Worm (Caenorhabditis elegans): Measurements from ENCODE around the gene rnr-2.

rnr-2 gene

ce11 chrIII:4092962-4093361 is 1.8 kb downstream of the rnr-2 start:
- TF ChIP-seq unc-86 (tag; optimal IDR thresholded peaks at IDR 0.05) (no peak), C38D4.7 (GFP tag; optimal IDR thresholded peaks at IDR 0.05) (no peak), elt-2 (tag; optimal IDR thresholded peaks at IDR 0.05) (no peak), sox-4 (tag; optimal IDR thresholded peaks at IDR 0.05) (no peak), pag-3 (tag; optimal IDR thresholded peaks at IDR 0.05; ENCODE audit: borderline replicate concordance) (no peak), ceh-18 (tag; optimal IDR thresholded peaks at IDR 0.05) (no peak), ref-2 (tag; optimal IDR thresholded peaks at IDR 0.05) (no peak), unc-55 (GFP tag; optimal IDR thresholded peaks at IDR 0.05) (no peak), Y22D7AL.16 (tag; optimal IDR thresholded peaks at IDR 0.05) (no peak), syd-9 (tag; optimal IDR thresholded peaks at IDR 0.05) (no peak), zip-5 (tag; optimal IDR thresholded peaks at IDR 0.05) (no peak), unc-3 (GFP tag; conservative IDR thresholded peaks at IDR 0.05) (no peak), unc-3 (tag; optimal IDR thresholded peaks at IDR 0.05) (no peak), madf-2 (tag; optimal IDR thresholded peaks at IDR 0.05) (no peak)

DNA sequence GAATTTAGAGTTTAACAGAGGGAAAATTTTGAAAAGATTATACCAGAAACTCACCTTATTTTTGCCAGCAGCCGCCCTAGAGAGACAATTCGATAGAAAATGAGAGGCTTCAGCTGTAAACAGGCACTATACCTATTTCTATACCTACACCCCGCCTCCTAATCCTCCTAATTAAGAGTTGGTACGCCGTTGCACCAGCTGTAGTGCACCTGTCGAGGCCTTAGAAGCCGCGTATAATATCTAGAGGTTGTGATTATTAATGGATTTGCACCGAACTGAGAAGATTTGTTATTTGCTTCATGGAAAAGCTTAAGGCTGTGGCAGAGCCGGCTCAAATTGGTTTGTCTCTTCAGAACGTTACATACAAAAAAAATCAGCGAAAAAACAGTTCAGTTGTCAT is 2.7 kb downstream of the rnr-2 start, which contains the start of gene C03C10.5:
Gene C03C10.5 (minus strand): TSS at position 101 of the 400 bp plus-strand sequence.
- no peak for TF ChIP-seq ceh-9 (tag; optimal IDR thresholded peaks at IDR 0.05)

DNA sequence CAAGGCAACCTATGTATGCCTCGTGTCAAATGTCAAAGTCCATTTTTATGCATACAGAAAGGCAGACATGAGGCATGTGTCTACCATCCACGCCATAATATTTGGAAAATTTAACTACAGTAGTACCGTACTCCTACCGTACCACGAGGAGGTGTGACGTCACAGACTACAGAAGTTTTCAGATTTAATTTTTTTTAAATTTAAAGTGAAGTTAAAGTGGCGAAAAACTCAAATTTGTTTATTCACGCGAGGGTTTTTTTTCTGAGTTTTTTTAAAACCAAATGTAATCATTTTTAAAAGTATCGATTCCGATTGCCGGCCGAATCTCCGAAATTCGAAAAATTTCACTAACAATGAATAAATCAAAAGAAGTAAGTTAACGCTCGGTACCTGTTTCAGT is 3.9 kb downstream of the rnr-2 start, which contains the start of gene C03C10.2:
Gene C03C10.2 (plus strand): TSS at position 301 of the 400 bp plus-strand sequence.
- TF ChIP-seq rnt-1 (tag; optimal IDR thresholded peaks at IDR 0.05) (no peak), fkh-6 (tag; optimal IDR thresholded peaks at IDR 0.05) (no peak), ceh-6 (GFP tag; optimal IDR thresholded peaks at IDR 0.05) (no peak), ceh-14 (tag; optimal IDR thresholded peaks at IDR 0.05) (no peak), nfya-1 (tag; optimal IDR thresholded peaks at IDR 0.05) (no peak), pat-9 (tag; optimal IDR thresholded peaks at IDR 0.05) (no peak), che-1 (tag; optimal IDR thresholded peaks at IDR 0.05) (no peak), unc-86 (tag; optimal IDR thresholded peaks at IDR 0.05) (no peak), ceh-18 (tag; optimal IDR thresholded peaks at IDR 0.05) (no peak), C38D4.7 (GFP tag; optimal IDR thresholded peaks at IDR 0.05) (no peak), hlh-6 (tag; optimal IDR thresholded peaks at IDR 0.05) (no peak), ceh-34 (tag; optimal IDR thresholded peaks at IDR 0.05) (no peak), ref-2 (tag; optimal IDR thresholded peaks at IDR 0.05) (no peak), unc-42 (tag; optimal IDR thresholded peaks at IDR 0.05) (no peak), ceh-19 (GFP tag; optimal IDR thresholded peaks at IDR 0.05) (no peak), hlh-8 (tag; optimal IDR thresholded peaks at IDR 0.05) (no peak), K09A11.1 (tag; optimal IDR thresholded peaks at IDR 0.05; ENCODE audit: insufficient read depth) (no peak), pax-1 (tag; optimal IDR thresholded peaks at IDR 0.05) (no peak)

DNA sequence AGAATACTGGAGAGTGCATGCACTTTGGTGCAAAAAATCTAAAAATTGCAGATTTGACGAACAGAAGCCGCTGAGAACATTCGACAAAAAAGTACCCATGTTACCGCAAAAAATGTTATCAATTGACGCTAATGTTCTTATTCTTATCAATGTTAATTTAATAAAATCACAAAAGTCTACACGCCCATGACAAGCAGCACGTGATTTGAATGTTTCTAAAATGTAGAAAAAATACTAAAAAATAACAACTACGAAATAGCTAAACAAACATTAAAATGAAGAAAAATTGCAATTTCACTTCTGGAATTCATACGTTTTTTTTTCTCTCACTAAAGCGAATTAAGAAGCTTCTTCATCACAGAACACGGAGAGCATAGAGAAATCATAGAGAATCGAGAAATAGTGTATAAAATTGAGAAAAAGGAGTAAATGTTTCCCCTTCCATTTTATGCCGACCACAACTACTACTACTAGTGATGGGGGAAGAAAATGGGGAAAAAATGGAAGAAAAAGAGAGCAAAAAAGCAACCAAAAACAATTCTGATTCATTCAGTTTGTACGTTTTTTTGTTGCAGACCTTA is 6.3 kb downstream of the rnr-2 start:
- TF ChIP-seq unc-42 (tag; optimal IDR thresholded peaks at IDR 0.05) (peak; percentile 50), elt-2 (tag; optimal IDR thresholded peaks at IDR 0.05) (no peak), tbx-2 (tag; optimal IDR thresholded peaks at IDR 0.05) (peak; percentile 19)

- TF ChIP-seq ceh-48 (tag; optimal IDR thresholded peaks at IDR 0.05) (peak; percentile 69), ceh-34 (tag; optimal IDR thresholded peaks at IDR 0.05) (peak; percentile 34), ceh-18 (tag; optimal IDR thresholded peaks at IDR 0.05) (peak; percentile 19), pros-1 (tag; optimal IDR thresholded peaks at IDR 0.05) (peak; percentile 35), tbx-2 (tag; optimal IDR thresholded peaks at IDR 0.05) (peak; percentile 57), nfya-1 (tag; optimal IDR thresholded peaks at IDR 0.05) (peak; percentile 63), ceh-24 (tag; optimal IDR thresholded peaks at IDR 0.05) (no peak), unc-42 (tag; optimal IDR thresholded peaks at IDR 0.05) (peak; percentile 55), hlh-30 (tag; optimal IDR thresholded peaks at IDR 0.05; ENCODE audit: insufficient read depth) (peak; percentile 27), rnt-1 (tag; optimal IDR thresholded peaks at IDR 0.05) (peak; percentile 51), ceh-31 (tag; optimal IDR thresholded peaks at IDR 0.05) (peak; percentile 72), sdc-2 (tag; optimal IDR thresholded peaks at IDR 0.05) (no peak), syd-9 (tag; optimal IDR thresholded peaks at IDR 0.05) (no peak), eyg-1 (tag; optimal IDR thresholded peaks at IDR 0.05) (peak; percentile 7), madf-2 (tag; optimal IDR thresholded peaks at IDR 0.05) (peak; percentile 10), ref-2 (tag; optimal IDR thresholded peaks at IDR 0.05) (no peak)
These were observed 7.2 kb downstream of the rnr-2 start for ce11 chrIII:4087565-4087964.
